Worm (Caenorhabditis elegans) whole organism, L1 larva: ENCODE data around the gene F11C7.6.

Experiments
- C04F5.9 ChIP-seq: sonication (generic microtip); optimal IDR thresholded peaks from 2 replicates; lab custom pipeline; 2016; ENCODE audit warnings: missing genetic modification characterization, missing compliant biosample characterization
- C34B4.2 ChIP-seq: sonication (generic microtip); optimal IDR thresholded peaks from 2 replicates; lab custom pipeline; 2017; ENCODE audit warnings: mild to moderate bottlenecking, missing genetic modification characterization, missing compliant biosample characterization
- Y116A8C.19 ChIP-seq: sonication (generic microtip); optimal IDR thresholded peaks from 2 replicates; lab custom pipeline; 2016; ENCODE audit warnings: missing compliant biosample characterization, missing genetic modification characterization, borderline replicate concordance
- alr-1 ChIP-seq: fragments of 200-800 bp; sonication (Bioruptor generic); optimal IDR thresholded peaks from 2 replicates; lab custom pipeline; 2018; ENCODE audit warnings: borderline replicate concordance, mild to moderate bottlenecking, missing genetic modification characterization, missing compliant biosample characterization
- aly-2 ChIP-seq: fragments of 150-350 bp; optimal IDR thresholded peaks from 2 replicates; lab custom pipeline; 2014; ENCODE audit warnings: missing biosample characterization, missing genetic modification characterization
- ama-1 ChIP-seq: fragments of 150-350 bp; optimal IDR thresholded peaks from 2 replicates; lab custom pipeline; 2014
- ceh-8 ChIP-seq: fragments of 200-800 bp; sonication (Bioruptor generic); optimal IDR thresholded peaks from 2 replicates; lab custom pipeline; 2018; ENCODE audit warnings: mild to moderate bottlenecking, missing genetic modification characterization, moderate library complexity, missing compliant biosample characterization
- ceh-90 ChIP-seq: sonication (generic microtip); optimal IDR thresholded peaks from 2 replicates; lab custom pipeline; 2016; ENCODE audit warnings: missing genetic modification characterization, missing compliant biosample characterization
- ces-1 ChIP-seq: fragments of 150-350 bp; optimal IDR thresholded peaks from 2 replicates; lab custom pipeline; 2014; ENCODE audit warnings: missing biosample characterization, missing genetic modification reagents, missing genetic modification characterization
- efl-1 ChIP-seq, 4 experiments: fragments of 150-350 bp; optimal IDR thresholded peaks in 3 of 4; peaks in 1 of 4; 1 replicate in 1 of 4; 2 replicates in 3 of 4; lab custom pipeline; 2014; ENCODE audit warnings: missing biosample characterization in 2 of 4, missing genetic modification characterization in 2 of 4, missing genetic modification reagents in 2 of 4
- efl-3 ChIP-seq: fragments of 200-800 bp; sonication (Bioruptor generic); optimal IDR thresholded peaks from 2 replicates; lab custom pipeline; 2018; ENCODE audit warnings: mild to moderate bottlenecking, missing genetic modification characterization, missing compliant biosample characterization
- egl-13 ChIP-seq: sonication (generic microtip); optimal IDR thresholded peaks from 2 replicates; lab custom pipeline; 2016; ENCODE audit warnings: missing genotype, missing genetic modification reagents, missing genetic modification characterization, missing compliant biosample characterization
- egl-27 ChIP-seq, 2 experiments: fragments of 150-350 bp in 1 of 2; sonication (generic microtip); optimal IDR thresholded peaks; 3 replicates each; lab custom pipeline; 2017 to 2018; ENCODE audit warnings: missing biosample characterization in 2 of 2, missing genetic modification characterization in 2 of 2, missing genetic modification reagents in 2 of 2
- elt-2 ChIP-seq: sonication (generic microtip); optimal IDR thresholded peaks from 2 replicates; lab custom pipeline; 2016; ENCODE audit warnings: missing genetic modification characterization, mild to moderate bottlenecking, inconsistent platforms, missing compliant biosample characterization, missing genetic modification reagents
- elt-3 ChIP-seq, 6 experiments: fragments of 150-350 bp in 1 of 6; sonication (generic microtip); optimal IDR thresholded peaks; 2 replicates each; lab custom pipeline; 2017 to 2018; ENCODE audit warnings: missing biosample characterization in 6 of 6, missing genetic modification characterization in 6 of 6, inconsistent platforms in 1 of 6
- fkh-10 ChIP-seq: sonication (generic microtip); optimal IDR thresholded peaks from 2 replicates; lab custom pipeline; 2017; ENCODE audit warnings: missing biosample characterization, missing genetic modification reagents, missing genetic modification characterization
- fkh-8 ChIP-seq: sonication (generic microtip); optimal IDR thresholded peaks from 2 replicates; lab custom pipeline; 2016; ENCODE audit warnings: mild to moderate bottlenecking, missing genetic modification characterization, missing compliant biosample characterization
- fos-1 ChIP-seq: fragments of 150-350 bp; optimal IDR thresholded peaks from 2 replicates; lab custom pipeline; 2014; ENCODE audit warnings: missing biosample characterization, missing genetic modification characterization
- grh-1 ChIP-seq: fragments of 200-800 bp; sonication (Bioruptor generic); IDR thresholded peaks from 2 replicates; pipeline ENCODE4 v1.3.6; 2022; ENCODE audit warnings: missing genetic modification reagents, missing genetic modification characterization, missing compliant biosample characterization
- hlh-4 ChIP-seq: sonication (generic microtip); optimal IDR thresholded peaks from 2 replicates; lab custom pipeline; 2016; ENCODE audit warnings: mild to moderate bottlenecking, missing genetic modification characterization, missing compliant biosample characterization
- hpl-2 ChIP-seq: fragments of 150-350 bp; optimal IDR thresholded peaks from 2 replicates; lab custom pipeline; 2014; ENCODE audit warnings: missing biosample characterization, missing genetic modification reagents, missing genetic modification characterization
- isw-1 ChIP-seq: fragments of 200-800 bp; sonication (Bioruptor generic); IDR thresholded peaks from 2 replicates; pipeline ENCODE4 v1.3.6; 2022; ENCODE audit warnings: missing genetic modification characterization, missing compliant biosample characterization
- jun-1 ChIP-seq: fragments of 150-350 bp; optimal IDR thresholded peaks from 2 replicates; lab custom pipeline; 2014; ENCODE audit warnings: missing biosample characterization, missing genetic modification reagents, missing genetic modification characterization
- lin-13 ChIP-seq: fragments of 150-350 bp; optimal IDR thresholded peaks from 2 replicates; lab custom pipeline; 2014; ENCODE audit warnings: missing biosample characterization, missing genetic modification reagents, missing genetic modification characterization
- lin-14 ChIP-seq: fragments of 200-800 bp; sonication (Bioruptor generic); optimal IDR thresholded peaks from 2 replicates; lab custom pipeline; 2018; ENCODE audit warnings: mild to moderate bottlenecking, missing genetic modification characterization, moderate library complexity, missing compliant biosample characterization
- lin-15B ChIP-seq: fragments of 150-350 bp; sonication (generic microtip); optimal IDR thresholded peaks from 3 replicates; lab custom pipeline; 2014; ENCODE audit warnings: missing biosample characterization, missing genetic modification characterization
- lin-35 ChIP-seq, 2 experiments: fragments of 150-350 bp; optimal IDR thresholded peaks; 2 replicates each; lab custom pipeline; 2014; ENCODE audit warnings: missing biosample characterization in 2 of 2, missing genetic modification characterization in 2 of 2, missing genetic modification reagents in 2 of 2
- lin-39 ChIP-seq: fragments of 150-350 bp; optimal IDR thresholded peaks from 2 replicates; lab custom pipeline; 2014; ENCODE audit warnings: missing biosample characterization, missing genetic modification reagents, missing genetic modification characterization
- lsy-2 ChIP-seq, 2 experiments: fragments of 150-350 bp; optimal IDR thresholded peaks; 2 replicates each; lab custom pipeline; 2014; ENCODE audit warnings: missing biosample characterization in 2 of 2, missing genetic modification characterization in 2 of 2
- mdl-1 ChIP-seq, 2 experiments: fragments of 150-350 bp; optimal IDR thresholded peaks; 2 replicates each; lab custom pipeline; 2014 to 2017; ENCODE audit warnings: missing biosample characterization in 2 of 2, missing genetic modification characterization in 2 of 2, inconsistent platforms in 1 of 2
- mef-2 ChIP-seq: fragments of 150-350 bp; optimal IDR thresholded peaks from 2 replicates; lab custom pipeline; 2014; ENCODE audit warnings: missing biosample characterization, missing genetic modification characterization
- nhr-12 ChIP-seq: sonication (generic microtip); optimal IDR thresholded peaks from 2 replicates; lab custom pipeline; 2017; ENCODE audit warnings: missing biosample characterization, missing genetic modification characterization
- nhr-20 ChIP-seq: sonication (generic microtip); optimal IDR thresholded peaks from 2 replicates; lab custom pipeline; 2016; ENCODE audit warnings: mild to moderate bottlenecking, missing genetic modification characterization, missing compliant biosample characterization
- nhr-71 ChIP-seq: sonication (generic microtip); optimal IDR thresholded peaks from 2 replicates; lab custom pipeline; 2016; ENCODE audit warnings: mild to moderate bottlenecking, missing genetic modification characterization, moderate library complexity, missing compliant biosample characterization
- nhr-76 ChIP-seq: sonication (generic microtip); optimal IDR thresholded peaks from 2 replicates; lab custom pipeline; 2017; ENCODE audit warnings: missing biosample characterization, missing genetic modification characterization
- nhr-84 ChIP-seq: sonication (generic microtip); optimal IDR thresholded peaks from 2 replicates; lab custom pipeline; 2017; ENCODE audit warnings: missing biosample characterization, missing genetic modification characterization
- nhr-85 ChIP-seq: sonication (generic microtip); peaks from one replicate; lab custom pipeline; 2016; ENCODE audit warnings: missing genetic modification characterization, inconsistent platforms, missing compliant biosample characterization
- nhr-90 ChIP-seq: sonication (generic microtip); optimal IDR thresholded peaks from 2 replicates; lab custom pipeline; 2016; ENCODE audit warnings: mild to moderate bottlenecking, missing genetic modification characterization, missing compliant biosample characterization; ENCODE audit not compliant: poor library complexity
- pag-3 ChIP-seq: sonication (generic microtip); optimal IDR thresholded peaks from 2 replicates; lab custom pipeline; 2017; ENCODE audit warnings: missing genetic modification characterization, mild to moderate bottlenecking, missing compliant biosample characterization, antibody characterized with exemption, borderline replicate concordance; ENCODE audit not compliant: insufficient read depth
- pax-3 ChIP-seq: fragments of 200-800 bp; sonication (Bioruptor generic); optimal IDR thresholded peaks from 2 replicates; lab custom pipeline; 2018; ENCODE audit warnings: mild to moderate bottlenecking, missing genetic modification characterization, moderate library complexity, missing compliant biosample characterization
- pqm-1 ChIP-seq: sonication (generic microtip); optimal IDR thresholded peaks from 3 replicates; lab custom pipeline; 2017; ENCODE audit warnings: missing biosample characterization, missing genetic modification characterization
- rnt-1 ChIP-seq: sonication (generic microtip); optimal IDR thresholded peaks from 2 replicates; lab custom pipeline; 2016; ENCODE audit warnings: mild to moderate bottlenecking, missing genetic modification characterization, moderate library complexity, missing compliant biosample characterization
- snpc-4 ChIP-seq: fragments of 150-350 bp; optimal IDR thresholded peaks from 2 replicates; lab custom pipeline; 2014; ENCODE audit warnings: missing biosample characterization, missing genetic modification characterization
- snu-23 ChIP-seq: sonication (generic microtip); optimal IDR thresholded peaks from 2 replicates; lab custom pipeline; 2016; ENCODE audit warnings: missing genetic modification characterization, missing compliant biosample characterization
- sup-37 ChIP-seq: fragments of 200-800 bp; sonication (Bioruptor generic); optimal IDR thresholded peaks from 2 replicates; lab custom pipeline; 2018; ENCODE audit warnings: mild to moderate bottlenecking, missing genetic modification characterization, missing compliant biosample characterization
- swsn-7 ChIP-seq: sonication (generic microtip); optimal IDR thresholded peaks from 2 replicates; lab custom pipeline; 2016; ENCODE audit warnings: missing genetic modification characterization, missing compliant biosample characterization
- tlp-1 ChIP-seq: fragments of 150-350 bp; optimal IDR thresholded peaks from 2 replicates; lab custom pipeline; 2014; ENCODE audit warnings: missing biosample characterization, missing genetic modification characterization
- unc-86 ChIP-seq: sonication (generic microtip); optimal IDR thresholded peaks from 2 replicates; lab custom pipeline; 2016; ENCODE audit warnings: missing genetic modification characterization, missing compliant biosample characterization
- unc-98 ChIP-seq: fragments of 200-800 bp; sonication (Bioruptor generic); IDR thresholded peaks from 2 replicates; pipeline ENCODE4 v1.3.6; 2022; ENCODE audit warnings: missing genetic modification characterization, missing compliant biosample characterization
- ztf-11 ChIP-seq, 2 experiments: sonication (generic microtip); optimal IDR thresholded peaks; 2 replicates each; lab custom pipeline; 2016 to 2017; ENCODE audit warnings: missing genetic modification characterization in 2 of 2, missing biosample characterization in 1 of 2, missing compliant biosample characterization in 1 of 2

F11C7.6 gene

DNA sequence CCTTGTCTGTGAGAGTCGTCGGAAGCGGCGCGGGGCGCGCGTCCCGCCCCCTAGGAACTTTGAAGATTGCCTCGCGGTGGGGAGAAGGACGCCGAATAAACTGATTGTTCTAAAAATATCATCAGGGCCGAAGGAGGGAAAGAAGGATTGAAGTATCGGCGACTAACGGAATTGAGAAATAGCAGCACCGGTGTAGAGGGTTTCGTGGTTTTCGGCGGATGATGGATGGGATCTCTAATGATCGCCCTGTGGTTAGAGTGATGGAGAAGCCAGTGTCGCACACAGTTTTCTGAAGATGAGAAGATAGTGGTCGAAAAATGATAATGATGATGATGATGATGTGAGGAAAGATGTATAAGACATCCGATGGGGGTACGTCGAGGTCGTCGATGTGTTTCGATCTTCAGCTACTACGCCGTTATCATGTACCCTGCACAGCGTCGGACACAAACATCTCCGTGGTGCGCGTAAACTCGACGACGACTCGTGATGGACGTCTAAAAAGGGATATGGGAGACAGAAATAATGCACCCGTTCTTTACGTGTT, 20.2 kb downstream of the F11C7.6 start, which contains the start of gene osm-11 (continued):
- TF ChIP-seq nhr-90 (tag; lab: Kevin White, UChicago) (peak; percentile 62), snu-23 (GFP tag; lab: Kevin White, UChicago) (peak; percentile 52)

DNA sequence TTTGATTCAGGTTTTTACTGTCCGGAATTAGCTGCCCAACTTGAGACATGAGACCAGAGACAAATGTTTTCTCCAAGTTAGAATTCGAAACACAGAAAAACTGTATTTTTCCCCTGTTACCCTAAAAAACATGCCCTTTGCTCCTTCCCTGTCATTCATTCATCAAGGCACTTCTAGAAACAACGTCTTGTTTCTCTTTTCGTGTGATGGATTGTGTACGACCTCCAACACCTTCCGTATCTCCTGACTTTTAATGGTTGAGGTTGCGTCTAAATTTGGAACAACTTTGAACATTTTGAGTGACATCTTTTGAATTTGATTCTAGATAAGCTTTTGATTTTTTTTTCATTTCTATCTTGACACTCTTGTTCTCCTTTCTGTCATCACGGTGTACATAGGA, 21.2 kb downstream of the F11C7.6 start:
- TF ChIP-seq hpl-2 (GFP tag; lab: Kevin White, UChicago) (no peak), pqm-1 (tag; lab: Kevin White, UChicago) (no peak), nhr-71 (tag; lab: Kevin White, UChicago) (peak; percentile 49), elt-3 (tag; optimal IDR thresholded peaks at IDR 0.05; lab: Kevin White, UChicago) (peak in 2 of 6 experiments; percentile 17 to 32), Y116A8C.19 (no peak), lin-14 (GFP tag; lab: Kevin White, UChicago) (peak; percentile 62), unc-98 (GFP tag; lab: Robert Waterston, UW) (no peak), lin-35 (GFP tag; optimal IDR thresholded peaks at IDR 0.05; lab: Kevin White, UChicago) (peak in 1 of 2 experiments; percentile 9), pax-3 (no peak), C34B4.2 (tag; lab: Kevin White, UChicago) (no peak), efl-3 (no peak), sup-37 (GFP tag; lab: Kevin White, UChicago) (no peak), ces-1 (GFP tag; lab: Kevin White, UChicago) (no peak), mef-2 (tag; lab: Kevin White, UChicago) (no peak), hlh-4 (tag; lab: Kevin White, UChicago) (no peak), ztf-11 (tag; optimal IDR thresholded peaks at IDR 0.05; lab: Kevin White, UChicago) (no peak), isw-1 (GFP tag; lab: Robert Waterston, UW) (no peak), rnt-1 (tag; lab: Kevin White, UChicago) (no peak), lin-39 (no peak), ceh-90 (tag; lab: Kevin White, UChicago) (no peak), nhr-12 (tag; lab: Kevin White, UChicago) (no peak), tlp-1 (tag; lab: Kevin White, UChicago) (no peak), alr-1 (tag; lab: Kevin White, UChicago) (no peak), jun-1 (tag; lab: Kevin White, UChicago) (no peak), swsn-7 (tag; lab: Kevin White, UChicago) (no peak), nhr-76 (tag; lab: Kevin White, UChicago) (no peak), ama-1 (no peak), lin-13 (GFP tag; lab: Kevin White, UChicago) (no peak), snu-23 (GFP tag; lab: Kevin White, UChicago) (peak; percentile 40), egl-27 (tag; optimal IDR thresholded peaks at IDR 0.05; lab: Kevin White, UChicago) (no peak), grh-1 (GFP tag; lab: Robert Waterston, UW) (no peak), elt-2 (tag; lab: Kevin White, UChicago) (no peak), fkh-8 (no peak), lsy-2 (tag; optimal IDR thresholded peaks at IDR 0.05; lab: Kevin White, UChicago) (no peak), pag-3 (tag; lab: Kevin White, UChicago) (no peak), snpc-4 (tag; lab: Kevin White, UChicago) (no peak), fos-1 (tag; lab: Kevin White, UChicago) (no peak), efl-1 (optimal IDR thresholded peaks at IDR 0.05; lab: Kevin White, UChicago) (no peak), efl-1 (GFP tag; optimal IDR thresholded peaks at IDR 0.05 in 1 of 2; lab: Kevin White, UChicago) (no peak), aly-2 (tag; lab: Kevin White, UChicago) (no peak), egl-13 (tag; lab: Kevin White, UChicago) (no peak), mdl-1 (tag; optimal IDR thresholded peaks at IDR 0.05; lab: Kevin White, UChicago) (no peak), ceh-8 (GFP tag; lab: Kevin White, UChicago) (no peak), fkh-10 (GFP tag; lab: Kevin White, UChicago) (no peak), nhr-84 (no peak), unc-86 (tag; lab: Kevin White, UChicago) (no peak), nhr-85 (tag; lab: Kevin White, UChicago) (peak; percentile 89), lin-15B (tag; lab: Kevin White, UChicago) (no peak), nhr-20 (tag; lab: Kevin White, UChicago) (peak; percentile 42), C04F5.9 (tag; lab: Kevin White, UChicago) (no peak)
